Worm (Caenorhabditis elegans) whole organism, early embryonic: ENCODE measurements around the gene Y39B6A.5.

ENCODE experiments used
- B0310.2 ChIP-seq: sonication (generic microtip); optimal IDR thresholded peaks from 2 replicates; lab custom pipeline; 2016; ENCODE audit warnings: mild to moderate bottlenecking, missing genetic modification characterization, missing compliant biosample characterization
- F13C5.2 ChIP-seq: sonication (generic microtip); optimal IDR thresholded peaks from 2 replicates; lab custom pipeline; 2017; ENCODE audit warnings: mild to moderate bottlenecking, missing genetic modification characterization, inconsistent platforms, missing compliant biosample characterization
- aly-1 ChIP-seq: sonication (generic microtip); optimal IDR thresholded peaks from 2 replicates; lab custom pipeline; 2016; ENCODE audit warnings: missing genetic modification characterization, missing compliant biosample characterization
- ama-1 ChIP-seq: fragments of 150-350 bp; optimal IDR thresholded peaks from 2 replicates; lab custom pipeline; 2014
- ceh-13 ChIP-seq: fragments of 200-800 bp; sonication (Bioruptor generic); optimal IDR thresholded peaks from 2 replicates; lab custom pipeline; 2018; ENCODE audit warnings: mild to moderate bottlenecking, missing genetic modification characterization, missing compliant biosample characterization
- ceh-36 ChIP-seq: sonication (generic microtip); optimal IDR thresholded peaks from 2 replicates; lab custom pipeline; 2016; ENCODE audit warnings: missing genetic modification characterization, inconsistent platforms, missing compliant biosample characterization
- ets-7 ChIP-seq: sonication (generic microtip); optimal IDR thresholded peaks from 2 replicates; lab custom pipeline; 2016; ENCODE audit warnings: missing genotype, missing genetic modification characterization, missing compliant biosample characterization
- flt-1 ChIP-seq: fragments of 200-800 bp; sonication (Bioruptor generic); IDR thresholded peaks from 2 replicates; pipeline ENCODE4 v1.3.6; 2022; ENCODE audit warnings: missing genetic modification characterization, missing compliant biosample characterization
- hmbx-1 ChIP-seq: sonication (generic microtip); optimal IDR thresholded peaks from 2 replicates; lab custom pipeline; 2016; ENCODE audit warnings: mild to moderate bottlenecking, missing genetic modification characterization, missing compliant biosample characterization
- hmg-4 ChIP-seq: fragments of 200-800 bp; sonication (Bioruptor generic); optimal IDR thresholded peaks from 2 replicates; lab custom pipeline; 2018; ENCODE audit warnings: mild to moderate bottlenecking, missing genetic modification characterization, missing compliant biosample characterization
- hnd-1 ChIP-seq: sonication (generic microtip); optimal IDR thresholded peaks from 2 replicates; lab custom pipeline; 2016; ENCODE audit warnings: missing genetic modification characterization, missing compliant biosample characterization
- pes-1 ChIP-seq: fragments of 200-800 bp; sonication (Bioruptor generic); IDR thresholded peaks from 2 replicates; pipeline ENCODE4 v1.3.6; 2022; ENCODE audit warnings: missing genetic modification reagents, missing genetic modification characterization, missing compliant biosample characterization
- scrt-1 ChIP-seq: fragments of 200-800 bp; sonication (Bioruptor generic); IDR thresholded peaks from 2 replicates; pipeline ENCODE4 v1.3.6; 2022; ENCODE audit warnings: missing genetic modification characterization, missing compliant biosample characterization
- sea-1 ChIP-seq: fragments of 200-800 bp; sonication (Bioruptor generic); conservative IDR thresholded peaks from 2 replicates; pipeline ENCODE4 v1.3.6; 2022; ENCODE audit warnings: missing genetic modification characterization, missing compliant biosample characterization
- tbx-11 ChIP-seq: fragments of 200-800 bp; sonication (Bioruptor generic); IDR thresholded peaks from 2 replicates; pipeline ENCODE4 v1.3.6; 2022; ENCODE audit warnings: missing genetic modification characterization, missing compliant biosample characterization
- tbx-37 ChIP-seq: fragments of 200-800 bp; sonication (Bioruptor generic); conservative IDR thresholded peaks from 2 replicates; pipeline ENCODE4 v1.3.6; 2022; ENCODE audit warnings: missing genetic modification reagents, missing genetic modification characterization, missing compliant biosample characterization
- tra-4 ChIP-seq: sonication (generic microtip); optimal IDR thresholded peaks from 2 replicates; lab custom pipeline; 2017; ENCODE audit warnings: missing genetic modification characterization, missing compliant biosample characterization

Y39B6A.5 gene

DNA sequence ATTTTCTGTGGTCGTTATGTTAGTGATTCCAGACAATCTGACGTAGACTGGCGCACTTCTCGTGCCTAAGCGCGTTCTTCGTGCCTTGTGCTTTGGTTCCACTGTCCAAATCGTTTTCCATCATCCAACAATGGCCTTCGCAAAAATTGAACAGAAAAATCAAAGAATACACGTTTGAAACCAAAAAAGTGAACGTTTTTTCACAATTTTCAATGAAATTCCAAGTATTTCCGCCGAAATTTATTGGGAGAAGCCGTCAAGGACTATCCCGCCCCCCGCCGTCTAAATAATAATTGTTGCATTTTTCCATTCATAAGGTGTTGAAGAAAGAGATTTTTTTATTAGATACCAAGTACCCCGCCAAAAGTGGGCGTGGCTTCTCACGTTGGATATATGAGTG, 18.2 kb downstream of the Y39B6A.5 start, which contains the start of gene cpg-23:
TSS of gene cpg-23 (plus strand) at position 301 of the 400 bp plus-strand sequence.
- TF ChIP-seq tra-4 (tag; lab: Kevin White, UChicago) (no peak), pes-1 (GFP tag; lab: Robert Waterston, UW) (no peak), hmg-4 (GFP tag; lab: Kevin White, UChicago) (no peak)

DNA sequence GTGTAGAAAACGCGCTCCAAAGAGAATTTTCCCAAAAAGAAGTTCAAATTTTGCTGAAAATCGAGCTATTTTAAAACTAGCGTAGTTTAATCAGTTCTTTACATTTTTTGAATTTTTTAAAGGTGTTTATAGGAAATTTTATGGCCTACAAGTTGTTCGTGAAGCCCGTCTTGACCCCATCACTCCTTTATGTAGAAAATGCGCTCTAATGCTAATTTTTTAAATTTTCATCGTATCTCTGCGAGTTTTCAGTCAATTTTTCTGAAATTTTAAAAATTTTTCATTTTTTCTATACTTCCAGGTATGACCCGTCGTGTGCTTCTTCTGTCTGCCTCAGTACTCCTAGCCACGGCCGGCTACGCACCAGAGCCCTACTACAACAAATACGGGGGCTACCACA, 22.5 kb downstream of the Y39B6A.5 start, which contains the start of gene Y39B6A.9:
TSS of gene Y39B6A.9 (plus strand) at position 301 of the 400 bp plus-strand sequence.
- TF ChIP-seq scrt-1 (GFP tag; lab: Robert Waterston, UW): no peak
- TF ChIP-seq flt-1 (GFP tag; lab: Robert Waterston, UW): no peak
- no peak for TF ChIP-seq hnd-1
- TF ChIP-seq tbx-37 (GFP tag; lab: Robert Waterston, UW): no peak
- TF ChIP-seq ama-1 (lab: Kevin White, UChicago): no peak
- TF ChIP-seq pes-1 (GFP tag; lab: Robert Waterston, UW): no peak
- TF ChIP-seq ceh-13: no peak
- TF ChIP-seq aly-1 (tag; lab: Kevin White, UChicago): no peak
- TF ChIP-seq hmbx-1 (tag; lab: Kevin White, UChicago): no peak
- no peak for TF ChIP-seq ceh-36
- TF ChIP-seq F13C5.2 (tag; lab: Kevin White, UChicago): no peak
- TF ChIP-seq tbx-11: no peak
- no peak for TF ChIP-seq hmg-4 (GFP tag; lab: Kevin White, UChicago)
- no peak for TF ChIP-seq B0310.2 (tag; lab: Kevin White, UChicago)
- no peak for TF ChIP-seq ets-7 (tag; lab: Kevin White, UChicago)
- TF ChIP-seq tra-4 (tag; lab: Kevin White, UChicago): no peak
- no peak for TF ChIP-seq sea-1 (GFP tag; lab: Robert Waterston, UW)

- TF ChIP-seq ceh-36 (no peak), pes-1 (GFP tag; lab: Robert Waterston, UW) (no peak), scrt-1 (GFP tag; lab: Robert Waterston, UW) (no peak), hmg-4 (GFP tag; lab: Kevin White, UChicago) (no peak)
These were observed 25.2 kb downstream of the Y39B6A.5 start, which contains the start of gene Y39B6A.10 for ce11 chrV:19133507-19133906. TSS of gene Y39B6A.10 (minus strand) at chrV:19133607.

DNA sequence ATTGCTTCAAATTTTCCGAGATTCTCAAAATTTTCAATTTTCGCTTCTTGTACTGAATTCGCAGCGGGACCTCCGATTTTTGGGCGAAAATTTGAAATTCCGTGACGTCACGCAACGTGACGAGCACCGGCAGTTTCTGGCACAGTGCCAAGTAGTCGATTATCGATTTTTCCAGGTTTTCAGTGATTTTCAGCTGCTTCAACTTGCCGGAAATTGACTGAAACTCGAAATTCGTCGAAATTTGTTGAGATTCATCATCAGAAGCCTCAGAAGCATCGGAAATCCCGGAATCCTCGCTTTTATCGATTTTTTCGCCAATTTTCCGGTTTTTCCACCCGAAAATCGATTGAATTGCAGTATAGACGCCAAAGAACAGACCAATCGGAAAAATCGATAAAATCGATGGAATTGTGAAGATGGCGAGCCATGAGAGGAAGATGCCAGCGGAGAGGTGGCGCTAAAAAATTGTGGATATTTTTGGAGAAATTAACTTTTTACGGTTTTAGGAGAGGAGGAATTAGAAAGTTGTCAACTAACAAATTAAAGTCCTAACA, 26.8 kb downstream of the Y39B6A.5 start:
- TF ChIP-seq tra-4 (tag; lab: Kevin White, UChicago) (no peak), tbx-37 (GFP tag; lab: Robert Waterston, UW) (no peak), pes-1 (GFP tag; lab: Robert Waterston, UW) (no peak)

ce11 chrV:19129497-19130212, 29.0 kb downstream of the Y39B6A.5 start:
- TF ChIP-seq tbx-37 (GFP tag; lab: Robert Waterston, UW) (no peak), hmbx-1 (tag; lab: Kevin White, UChicago) (no peak), scrt-1 (GFP tag; lab: Robert Waterston, UW) (no peak), flt-1 (GFP tag; lab: Robert Waterston, UW) (no peak), sea-1 (GFP tag; lab: Robert Waterston, UW) (no peak), B0310.2 (tag; lab: Kevin White, UChicago) (no peak), pes-1 (GFP tag; lab: Robert Waterston, UW) (no peak), ceh-13 (no peak), ets-7 (tag; lab: Kevin White, UChicago) (no peak), ama-1 (lab: Kevin White, UChicago) (no peak), ceh-36 (no peak), F13C5.2 (tag; lab: Kevin White, UChicago) (no peak), tra-4 (tag; lab: Kevin White, UChicago) (no peak), tbx-11 (no peak), aly-1 (tag; lab: Kevin White, UChicago) (no peak)

ce11 chrV:19127225-19127624, 31.5 kb downstream of the Y39B6A.5 start, which contains the start of gene dyf-17:
TSS of gene dyf-17 (plus strand) at chrV:19127525.
- TF ChIP-seq hmg-4 (GFP tag; lab: Kevin White, UChicago): no peak
- no peak for TF ChIP-seq tbx-11
- no peak for TF ChIP-seq hnd-1
- TF ChIP-seq aly-1 (tag; lab: Kevin White, UChicago): no peak

ce11 chrV:19125812-19126211, 32.9 kb downstream of the Y39B6A.5 start:
- TF ChIP-seq tra-4 (tag; lab: Kevin White, UChicago) (peak; percentile 47), pes-1 (GFP tag; lab: Robert Waterston, UW) (peak; percentile 92), scrt-1 (GFP tag; lab: Robert Waterston, UW) (peak; percentile 89), aly-1 (tag; lab: Kevin White, UChicago) (peak; percentile 36), hmg-4 (GFP tag; lab: Kevin White, UChicago) (peak; percentile 85), ets-7 (tag; lab: Kevin White, UChicago) (no peak), flt-1 (GFP tag; lab: Robert Waterston, UW) (peak; percentile 92), ama-1 (lab: Kevin White, UChicago) (no peak), ceh-13 (peak; percentile 72), hnd-1 (peak; percentile 57), F13C5.2 (tag; lab: Kevin White, UChicago) (peak; percentile 79), ceh-36 (peak; percentile 81), tbx-11 (peak; percentile 84), tbx-37 (GFP tag; lab: Robert Waterston, UW) (peak; percentile 90), hmbx-1 (tag; lab: Kevin White, UChicago) (peak; percentile 57), sea-1 (GFP tag; lab: Robert Waterston, UW) (peak; percentile 92), B0310.2 (tag; lab: Kevin White, UChicago) (peak; percentile 85)
